Fruit fly (Drosophila melanogaster) whole organism, larva: Measurements from ENCODE around the gene CG32066.

Experiments
- noc ChIP-seq: fragments of 200-800 bp; sonication (Bioruptor generic); optimal IDR thresholded peaks from 3 replicates; lab custom pipeline; 2019; ENCODE audit warnings: missing biosample characterization, mild to moderate bottlenecking, missing genetic modification characterization, moderate library complexity

CG32066 gene

DNA sequence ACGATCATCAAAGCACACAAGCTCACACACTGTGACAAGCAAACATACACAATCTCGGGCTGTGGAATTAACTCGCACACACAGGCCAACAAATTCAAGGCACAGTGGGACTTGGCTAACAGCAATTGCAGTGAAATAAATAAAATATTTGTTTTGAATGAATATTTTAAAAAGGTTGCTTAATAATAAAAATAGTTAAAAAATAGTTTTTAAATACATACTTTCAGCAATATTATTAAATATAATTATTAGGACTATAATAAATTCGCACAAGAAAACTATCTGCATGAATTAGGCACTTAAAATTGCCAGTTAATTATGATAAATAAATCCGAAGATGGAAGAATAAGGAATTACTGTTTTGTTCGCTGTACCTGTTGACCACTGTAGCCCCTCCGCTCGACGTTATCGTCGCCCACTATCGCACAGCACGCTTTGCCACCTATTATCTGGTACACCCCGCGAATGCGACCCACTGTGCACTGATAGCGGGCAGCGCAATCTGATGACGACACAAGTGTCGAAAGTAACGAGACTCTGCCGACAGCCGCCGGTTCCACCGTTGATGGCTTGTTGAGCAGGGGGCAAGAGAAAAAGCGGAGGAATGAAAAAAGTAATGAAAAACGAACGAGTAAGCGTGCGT is 22.0 kb upstream of the CG32066 start:
- TF ChIP-seq noc: peak; percentile 98

DNA sequence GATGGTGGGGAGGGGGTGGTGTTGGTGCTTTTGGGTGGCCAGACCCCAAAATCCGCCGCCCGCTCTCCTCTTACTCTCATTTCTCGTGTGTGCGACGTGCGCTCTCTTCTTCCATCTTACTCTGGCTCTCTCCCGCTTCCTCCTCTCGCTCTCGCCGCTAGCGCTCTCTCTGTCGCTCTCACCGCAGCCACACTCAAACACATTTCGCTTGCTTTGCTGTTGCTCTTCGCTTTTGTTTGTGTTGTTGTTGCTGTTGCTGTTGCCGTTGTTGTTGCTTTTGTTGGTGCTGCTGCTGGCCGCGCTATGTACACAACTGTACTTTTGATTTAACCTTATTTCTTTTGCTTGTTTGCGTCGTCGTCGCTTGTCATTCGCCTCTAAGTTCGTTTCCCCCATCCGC is 21.0 kb upstream of the CG32066 start:
- TF ChIP-seq noc: no peak

DNA sequence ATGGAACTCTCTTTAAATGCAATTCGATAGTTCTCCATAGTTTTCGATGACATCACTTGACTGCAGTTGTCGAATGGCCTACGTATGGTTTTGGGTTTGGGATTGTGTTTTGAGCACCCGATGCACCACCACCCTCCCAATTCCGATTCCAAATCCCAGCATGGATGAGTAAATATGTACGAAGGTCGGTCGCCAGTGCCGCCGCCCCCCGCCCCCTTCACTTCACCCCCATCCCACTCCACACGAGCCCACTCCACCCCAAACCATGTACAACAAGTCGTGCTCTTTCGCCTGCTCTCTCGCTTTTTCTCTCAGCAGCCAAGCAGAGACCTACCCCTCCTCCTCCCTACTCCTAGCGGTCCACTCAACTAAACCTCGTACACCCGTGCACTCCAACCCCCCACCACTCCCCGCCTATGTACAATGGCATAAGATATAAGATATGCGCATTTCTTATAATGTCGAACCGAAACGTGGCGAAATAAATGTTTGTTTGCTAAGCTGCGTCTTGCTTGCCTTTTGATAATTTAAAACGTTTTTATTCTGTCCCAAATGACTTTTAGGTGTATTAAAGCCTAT is 20.0 kb upstream of the CG32066 start:
- no peak for TF ChIP-seq noc

DNA sequence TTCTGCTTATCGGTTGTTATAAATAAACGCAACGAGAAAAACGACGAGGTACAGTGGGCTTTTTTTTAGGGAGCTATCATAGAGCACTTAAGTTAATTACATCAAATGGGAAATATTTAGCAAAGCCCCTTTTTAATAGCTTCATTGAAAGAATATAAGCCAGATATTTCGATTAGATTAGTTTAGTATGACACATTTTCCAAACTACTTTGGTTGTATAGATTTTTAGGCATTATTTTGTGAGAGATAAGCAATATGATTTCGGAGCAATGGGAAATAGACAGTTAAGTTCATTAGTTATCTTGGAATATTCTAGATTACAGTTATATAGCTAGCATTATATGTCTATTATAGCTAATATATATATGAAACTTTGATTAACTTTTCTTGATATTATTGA is 19.4 kb upstream of the CG32066 start:
- TF ChIP-seq noc: no peak

DNA sequence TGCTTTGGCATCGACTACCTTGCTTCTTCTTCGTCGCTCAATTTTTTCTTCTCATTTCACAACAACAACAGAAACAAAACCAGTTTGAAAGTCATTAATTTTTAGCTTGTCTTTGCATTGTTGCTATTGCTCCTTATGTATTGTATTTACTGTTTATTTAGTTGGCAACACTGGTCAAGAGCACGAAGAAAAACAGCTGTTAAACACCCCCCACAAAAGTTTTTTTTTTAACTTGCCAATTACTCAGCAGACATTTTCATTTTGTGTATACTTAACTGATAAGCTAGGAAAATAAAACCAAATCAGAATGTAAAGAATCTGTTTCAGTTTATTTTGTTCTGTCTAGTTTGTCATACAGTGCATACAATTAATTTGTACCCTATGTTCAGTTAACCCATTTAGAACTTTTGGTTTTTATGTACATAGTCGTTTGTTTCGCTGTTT is 18.9 kb upstream of the CG32066 start:
- peak; percentile 43 for TF ChIP-seq noc

DNA sequence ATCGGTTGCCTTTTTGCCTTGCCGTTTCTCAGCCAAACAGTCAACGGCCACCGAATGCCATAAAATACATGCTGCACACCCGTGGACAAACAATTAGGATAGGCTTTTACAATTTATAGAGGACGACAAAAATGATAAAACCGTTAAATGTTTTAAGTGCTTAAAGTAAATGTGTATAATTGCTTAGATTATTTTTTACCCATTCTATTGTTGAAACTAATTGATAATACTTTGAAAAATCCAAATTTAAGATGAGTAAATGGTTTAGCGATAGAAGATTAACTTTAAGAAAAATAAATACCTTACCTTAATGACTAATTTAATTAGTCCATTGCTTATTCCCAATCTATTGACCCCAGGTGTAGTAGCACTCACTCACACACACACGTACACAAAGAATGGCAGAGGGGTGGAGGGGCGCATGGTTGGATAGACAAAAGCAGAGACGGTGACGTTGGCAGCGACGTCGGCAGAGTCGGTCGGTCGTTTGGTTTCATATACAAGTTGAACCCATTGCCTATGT is 17.8 kb upstream of the CG32066 start:
- peak; percentile 93 for TF ChIP-seq noc

DNA sequence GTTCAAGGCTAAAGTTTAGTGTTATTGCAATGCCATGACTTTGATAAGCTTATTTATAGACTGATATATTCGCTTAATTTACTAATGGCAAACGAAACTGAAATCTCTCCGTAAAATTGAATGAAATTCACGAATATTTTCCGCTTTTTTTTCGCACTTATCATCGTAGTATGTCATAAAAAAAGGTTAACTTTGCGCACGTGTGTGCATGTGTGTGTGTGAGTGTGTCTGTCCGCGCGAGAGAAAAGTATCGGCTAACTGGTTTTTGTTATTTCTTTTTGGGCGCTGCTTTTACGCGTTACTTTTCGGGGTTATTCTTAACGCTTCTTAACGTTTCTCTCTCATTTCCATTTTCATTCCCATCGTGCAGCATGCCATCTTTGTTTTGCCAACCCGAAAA is 17.0 kb upstream of the CG32066 start:
- TF ChIP-seq noc: no peak

DNA sequence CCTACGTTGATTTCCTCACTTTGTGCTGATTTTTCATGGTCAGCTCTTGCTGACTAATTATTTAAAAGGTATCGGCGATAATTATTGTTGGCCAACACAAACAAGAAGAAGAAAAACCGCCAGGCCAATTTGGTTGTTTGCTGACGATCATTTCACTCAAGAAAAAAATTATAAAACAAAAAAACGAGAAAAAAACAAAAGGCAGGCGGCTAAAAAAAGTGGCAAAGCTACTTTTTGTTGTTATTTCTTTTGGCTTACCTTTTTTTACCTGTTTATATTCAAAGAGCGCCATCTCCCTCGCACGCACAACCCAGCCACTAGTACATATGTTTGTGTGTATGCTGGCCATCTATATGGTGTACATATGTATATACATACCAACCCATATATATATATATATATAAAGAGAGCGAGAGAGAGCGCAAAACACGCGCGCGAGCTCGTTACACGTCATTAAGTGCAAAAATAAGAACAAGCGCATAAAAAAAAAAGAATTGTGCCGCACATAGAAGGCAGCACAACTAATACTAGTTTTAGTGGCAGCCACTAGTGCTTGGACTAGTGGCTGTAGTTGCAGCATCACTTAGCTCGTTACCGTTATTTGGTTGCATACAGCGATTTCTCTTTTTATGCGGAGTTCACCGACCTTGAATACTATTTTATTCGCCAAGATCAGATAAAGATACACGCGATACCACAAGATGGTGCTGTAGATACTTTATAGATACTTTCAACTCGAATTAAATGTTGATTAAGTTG is 15.0 kb upstream of the CG32066 start:
- no peak for TF ChIP-seq noc

DNA sequence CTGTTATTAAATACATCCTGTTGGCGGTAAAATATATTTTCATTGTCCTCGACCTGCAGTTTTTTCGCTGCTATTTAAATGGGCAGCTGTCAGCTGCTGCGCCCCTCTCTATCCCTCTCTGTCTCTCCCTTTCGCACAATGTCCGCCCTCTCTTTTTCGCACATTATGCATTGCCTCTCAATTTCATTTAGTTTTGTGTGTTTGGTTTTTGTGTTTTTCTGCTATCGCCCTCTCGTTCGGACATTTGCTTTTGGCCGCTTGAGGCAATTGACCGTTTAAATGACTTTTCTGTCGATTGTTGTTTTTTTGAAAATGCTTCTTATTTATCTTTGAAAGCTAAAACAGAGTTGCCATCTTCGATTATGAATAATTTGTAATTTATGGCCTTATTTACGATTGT is 14.1 kb upstream of the CG32066 start:
- no peak for TF ChIP-seq noc

DNA sequence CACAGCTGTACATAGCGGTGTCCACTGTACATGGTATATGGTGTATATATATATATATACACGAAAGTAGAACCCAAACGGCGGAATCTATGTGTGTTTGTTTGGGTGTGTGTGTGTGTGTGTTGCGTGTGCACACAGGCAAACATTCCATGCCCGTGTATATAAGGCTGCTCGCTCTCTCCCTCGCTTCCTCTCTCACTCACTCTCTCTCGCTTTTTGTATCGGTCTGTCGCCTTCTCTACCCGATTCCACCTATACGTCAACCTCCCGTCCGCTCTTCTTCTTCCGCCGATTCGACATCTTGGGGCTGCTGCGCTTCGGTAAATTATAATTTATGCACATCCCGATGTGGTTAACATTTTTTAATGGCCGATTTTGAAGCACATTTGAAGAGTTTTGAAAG is 13.3 kb upstream of the CG32066 start:
- TF ChIP-seq noc: peak; percentile 24

DNA sequence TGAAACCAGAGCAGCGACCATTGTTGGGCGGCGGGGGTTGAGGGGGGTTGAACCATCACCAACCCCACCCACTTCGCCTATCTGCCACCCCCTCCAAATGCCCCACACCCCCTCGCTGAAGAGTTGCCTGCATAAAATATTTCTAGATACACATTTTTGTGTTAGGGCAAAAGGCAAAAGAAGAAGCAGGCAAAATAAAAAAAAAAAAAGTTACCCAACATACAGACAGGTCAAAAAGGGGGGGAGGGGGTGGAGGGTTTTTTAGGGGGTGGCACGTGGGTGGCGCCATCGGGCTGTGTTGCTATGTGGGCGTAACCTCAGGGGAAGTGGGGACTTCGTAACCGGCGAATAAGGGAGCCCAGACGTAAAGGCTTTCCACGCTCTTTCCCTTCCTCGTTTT is 11.7 kb upstream of the CG32066 start:
- no peak for TF ChIP-seq noc

DNA sequence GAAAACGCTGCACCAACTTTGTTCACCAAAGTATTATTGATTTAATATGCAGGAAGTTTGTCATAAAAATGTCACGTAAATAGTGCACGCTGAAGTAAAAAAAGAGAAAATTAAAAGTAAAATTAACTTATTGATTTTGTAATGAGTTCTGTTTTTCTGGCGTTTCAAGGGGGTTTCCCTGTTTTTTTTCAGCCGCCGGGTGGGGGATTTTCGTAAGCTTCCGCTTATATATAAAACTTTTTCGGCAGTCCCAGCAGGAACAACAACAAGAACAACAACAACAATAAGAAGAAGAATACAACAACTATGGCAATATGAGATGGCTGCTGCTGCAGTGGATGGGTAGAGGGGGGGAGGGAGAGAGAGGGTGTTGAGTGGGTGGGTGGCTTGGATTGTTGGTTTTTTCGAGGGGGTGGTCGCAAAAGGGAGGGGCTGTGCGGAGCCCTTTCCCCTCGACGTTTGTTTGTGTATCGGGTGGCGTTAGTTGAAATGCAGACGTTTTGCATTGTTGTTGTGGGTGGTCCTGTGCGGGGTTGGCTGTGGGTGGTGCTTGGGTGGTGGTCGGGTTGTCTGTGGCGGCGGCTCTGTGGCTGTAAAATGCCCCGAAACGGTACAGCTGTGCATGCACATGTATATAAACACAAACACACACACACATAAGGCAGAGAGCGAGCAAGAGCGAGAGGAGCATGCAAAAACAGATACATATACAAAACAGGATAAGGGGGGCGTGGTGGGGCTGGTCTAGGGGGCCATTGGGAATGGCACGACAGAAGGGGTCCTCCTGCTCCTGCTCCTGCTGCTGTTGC is 9.0 kb upstream of the CG32066 start:
- no peak for TF ChIP-seq noc

DNA sequence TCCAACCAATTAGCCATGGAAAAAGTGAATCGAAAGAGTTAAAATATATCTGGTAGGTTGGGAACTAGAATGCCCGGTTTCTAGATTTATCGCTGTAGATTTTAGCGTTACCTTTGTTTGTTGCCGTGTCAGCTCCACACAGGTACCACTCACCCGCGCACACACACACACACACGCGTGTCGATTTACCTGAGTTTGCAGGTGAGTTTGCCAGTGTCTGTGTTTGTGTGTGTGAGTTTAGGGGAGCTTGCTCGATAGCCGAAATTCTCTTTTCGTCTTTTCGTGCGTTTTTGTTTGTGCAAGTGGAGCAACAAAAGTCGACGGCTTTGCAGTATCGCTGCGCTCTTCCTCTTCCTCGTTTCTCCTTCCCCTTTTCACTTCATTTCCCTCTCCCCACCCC is 6.5 kb upstream of the CG32066 start:
- TF ChIP-seq noc: no peak

DNA sequence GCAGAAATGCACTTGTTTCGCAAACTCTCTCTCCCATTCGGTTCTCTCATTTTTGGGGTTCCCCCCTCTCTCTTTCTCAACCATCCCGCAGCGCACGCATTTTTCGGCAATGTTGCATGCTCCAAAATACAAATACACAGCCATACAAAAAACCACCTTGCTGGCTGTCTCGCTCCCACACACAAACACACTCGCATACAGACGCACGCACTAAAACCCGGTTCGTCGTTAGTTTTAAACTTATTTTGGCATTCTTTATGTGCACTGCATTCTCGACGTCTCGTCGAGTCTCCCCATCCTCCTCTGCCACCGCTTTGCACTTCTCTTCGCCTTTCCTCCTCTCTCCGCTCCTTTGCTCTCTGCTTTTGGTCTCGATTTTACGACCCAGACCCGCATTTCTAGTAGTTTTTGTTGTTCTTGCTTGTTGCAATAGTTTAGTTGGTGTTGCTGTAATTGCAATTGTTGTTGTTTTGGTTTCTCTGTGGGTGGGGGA is 5.7 kb upstream of the CG32066 start:
- no peak for TF ChIP-seq noc

DNA sequence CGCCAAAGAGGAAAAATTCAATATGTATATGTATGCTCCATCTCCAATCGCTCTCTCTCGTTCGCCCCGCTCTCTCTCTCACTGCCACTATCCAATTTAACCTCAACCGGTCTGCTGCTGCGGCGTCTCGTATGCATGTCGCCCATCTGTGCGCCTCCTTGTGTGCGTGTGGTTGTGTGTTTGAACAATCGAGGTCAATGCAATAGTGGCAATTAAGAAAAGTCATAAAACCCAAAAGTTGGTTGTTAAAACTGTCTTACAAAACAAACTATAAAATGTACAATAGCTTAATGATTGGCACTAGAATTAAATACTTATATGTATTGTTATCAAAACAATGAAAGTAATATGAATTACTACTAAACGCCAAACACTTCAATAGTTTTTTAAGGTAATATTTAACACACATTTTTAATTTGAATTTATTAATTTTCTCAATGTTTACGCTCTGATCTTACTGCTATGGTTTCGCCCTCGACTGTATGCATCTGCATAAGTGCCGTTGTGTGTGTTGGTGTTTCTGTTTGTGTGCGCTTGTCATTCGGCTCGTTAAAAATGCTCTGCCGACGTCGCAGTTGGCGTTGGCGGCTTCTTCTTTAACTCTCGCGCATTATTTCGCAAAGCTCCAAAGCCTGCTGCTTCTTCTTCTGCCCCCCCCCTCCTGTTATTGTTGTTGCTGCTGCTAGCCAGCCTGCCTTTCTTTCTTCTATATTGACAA is 4.8 kb upstream of the CG32066 start:
- TF ChIP-seq noc: peak; percentile 98

DNA sequence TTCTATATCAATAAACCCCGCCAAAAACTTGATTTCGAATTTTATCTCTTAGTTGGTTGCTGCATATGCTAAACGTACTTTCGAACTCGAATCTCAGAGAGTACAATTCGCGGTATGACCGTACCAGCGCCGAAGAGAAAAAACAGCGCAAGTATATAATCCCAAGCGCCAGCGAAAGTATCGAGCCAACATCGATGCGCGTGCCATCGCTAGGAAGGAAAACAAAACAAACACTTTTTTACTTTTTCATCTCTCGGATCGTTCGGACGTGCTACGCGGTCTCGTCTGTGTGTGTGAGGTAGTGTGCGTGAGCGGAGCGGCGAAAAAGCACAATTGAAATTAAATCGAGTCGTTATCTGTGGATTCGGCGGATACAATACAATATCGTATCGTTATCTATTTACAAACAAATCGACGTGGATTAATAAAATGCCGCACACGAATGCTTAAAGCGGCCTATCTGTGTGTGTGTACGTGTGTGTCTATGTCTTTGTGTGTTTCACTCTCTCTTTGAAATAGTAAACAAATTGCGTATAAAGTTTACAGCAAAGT is 3.8 kb upstream of the CG32066 start, which contains the start of gene simj:
simj (plus strand) TSS at position 229 of the 552 bp plus-strand sequence.
- TF ChIP-seq noc: peak; percentile 44
